Fruit fly (Drosophila melanogaster) whole organism, adult: Measurements from ENCODE around the gene GstZ2.

ENCODE experiments used
- CG11617 ChIP-seq: fragments of 200-800 bp; sonication (Bioruptor generic); optimal IDR thresholded peaks from 2 replicates; lab custom pipeline; 2017; ENCODE audit warnings: mild to moderate bottlenecking, missing biosample characterization, missing genetic modification reagents, missing genetic modification characterization
- CG12768 ChIP-seq: fragments of 200-800 bp; sonication (Bioruptor generic); optimal IDR thresholded peaks from 2 replicates; lab custom pipeline; 2017; ENCODE audit warnings: missing biosample characterization, missing genetic modification characterization, mild to moderate bottlenecking, moderate library complexity, missing genetic modification reagents
- CG14711 ChIP-seq: fragments of 200-800 bp; sonication (Bioruptor generic); optimal IDR thresholded peaks from 2 replicates; lab custom pipeline; 2018; ENCODE audit warnings: missing biosample characterization, mild to moderate bottlenecking, missing genetic modification characterization, moderate library complexity
- CG1620 ChIP-seq: fragments of 200-800 bp; sonication (Bioruptor generic); optimal IDR thresholded peaks from 2 replicates; lab custom pipeline; 2016; ENCODE audit warnings: missing biosample characterization, missing genetic modification characterization
- CG33017 ChIP-seq: fragments of 200-800 bp; sonication (Bioruptor generic); optimal IDR thresholded peaks from 2 replicates; lab custom pipeline; 2018; ENCODE audit warnings: missing biosample characterization, mild to moderate bottlenecking, missing genetic modification characterization, moderate library complexity
- CG5204 ChIP-seq: fragments of 200-800 bp; sonication (Bioruptor generic); optimal IDR thresholded peaks from 2 replicates; lab custom pipeline; 2016; ENCODE audit warnings: missing biosample characterization, missing genetic modification characterization
- CG7045 ChIP-seq: fragments of 200-800 bp; sonication (Bioruptor generic); optimal IDR thresholded peaks from 2 replicates; lab custom pipeline; 2017; ENCODE audit warnings: missing biosample characterization, mild to moderate bottlenecking, missing genetic modification characterization
- CG7101 ChIP-seq: fragments of 200-800 bp; sonication (Bioruptor generic); optimal IDR thresholded peaks from 2 replicates; lab custom pipeline; 2018; ENCODE audit warnings: missing biosample characterization, mild to moderate bottlenecking, missing genetic modification characterization, moderate library complexity
- Clk ChIP-seq: fragments of 200-800 bp; sonication (Bioruptor generic); optimal IDR thresholded peaks from 2 replicates; lab custom pipeline; 2017; ENCODE audit warnings: missing biosample characterization, missing genetic modification characterization
- Crg-1 ChIP-seq: fragments of 200-800 bp; sonication (Bioruptor generic); optimal IDR thresholded peaks from 2 replicates; lab custom pipeline; 2016; ENCODE audit warnings: missing biosample characterization, missing genetic modification characterization
- Hr96 ChIP-seq: fragments of 200-800 bp; sonication (Bioruptor generic); optimal IDR thresholded peaks from 2 replicates; lab custom pipeline; 2016; ENCODE audit warnings: missing biosample characterization, missing genetic modification characterization
- Mnt ChIP-seq: fragments of 200-800 bp; sonication (Bioruptor generic); optimal IDR thresholded peaks from 2 replicates; lab custom pipeline; 2016; ENCODE audit warnings: missing biosample characterization, mild to moderate bottlenecking, missing genetic modification characterization
- bab1 ChIP-seq: fragments of 200-800 bp; sonication (Bioruptor generic); optimal IDR thresholded peaks from 3 replicates; lab custom pipeline; 2019; ENCODE audit warnings: missing biosample characterization, mild to moderate bottlenecking, missing genetic modification characterization, moderate library complexity
- cic ChIP-seq: fragments of 200-800 bp; sonication (Bioruptor generic); optimal IDR thresholded peaks from 2 replicates; lab custom pipeline; 2017; ENCODE audit warnings: missing biosample characterization, mild to moderate bottlenecking, missing genetic modification characterization, moderate library complexity
- cnc ChIP-seq, 2 experiments: fragments of >200 bp; optimal IDR thresholded peaks; 2 replicates each; lab custom pipeline; 2017
- kay ChIP-seq: fragments of 200-800 bp; sonication (Bioruptor generic); peaks from one replicate; lab custom pipeline; 2016; ENCODE audit warnings: missing biosample characterization, missing genetic modification characterization, borderline replicate concordance
- ovo ChIP-seq: fragments of 200-800 bp; sonication (Bioruptor generic); optimal IDR thresholded peaks from 2 replicates; lab custom pipeline; 2016; ENCODE audit warnings: missing biosample characterization, missing genetic modification characterization
- pad ChIP-seq: fragments of 200-800 bp; sonication (Bioruptor generic); optimal IDR thresholded peaks from 3 replicates; lab custom pipeline; 2017; ENCODE audit warnings: missing biosample characterization, missing genetic modification characterization, mild to moderate bottlenecking, moderate library complexity, missing genetic modification reagents
- tj ChIP-seq: fragments of 200-800 bp; sonication (Bioruptor generic); optimal IDR thresholded peaks from 3 replicates; lab custom pipeline; 2017; ENCODE audit warnings: missing biosample characterization, mild to moderate bottlenecking, missing genetic modification characterization, moderate library complexity
- toe ChIP-seq: fragments of 200-800 bp; sonication (Bioruptor generic); optimal IDR thresholded peaks from 2 replicates; lab custom pipeline; 2016; ENCODE audit warnings: missing biosample characterization, missing genetic modification characterization

GstZ2 gene

dm6 chr3R:9441134-9441533 is 19.3 kb downstream of the GstZ2 start:
- TF ChIP-seq toe (GFP tag; lab: Kevin White, UChicago) (no peak), CG12768 (GFP tag; lab: Kevin White, UChicago) (no peak), CG33017 (tag; lab: Kevin White, UChicago) (no peak), cnc (optimal IDR thresholded peaks at IDR 0.05; lab: Kevin White, UChicago) (no peak), tj (GFP tag; lab: Kevin White, UChicago) (no peak), Hr96 (GFP tag; lab: Kevin White, UChicago) (no peak), ovo (GFP tag; lab: Kevin White, UChicago) (no peak), CG14711 (no peak), Clk (no peak), CG1620 (no peak), CG5204 (no peak), CG11617 (GFP tag; lab: Kevin White, UChicago) (no peak), bab1 (GFP tag; lab: Kevin White, UChicago) (no peak), CG7101 (tag; lab: Kevin White, UChicago) (no peak), cic (GFP tag; lab: Kevin White, UChicago) (no peak), kay (GFP tag; lab: Kevin White, UChicago) (no peak), Crg-1 (GFP tag; lab: Kevin White, UChicago) (no peak), Mnt (no peak)

DNA sequence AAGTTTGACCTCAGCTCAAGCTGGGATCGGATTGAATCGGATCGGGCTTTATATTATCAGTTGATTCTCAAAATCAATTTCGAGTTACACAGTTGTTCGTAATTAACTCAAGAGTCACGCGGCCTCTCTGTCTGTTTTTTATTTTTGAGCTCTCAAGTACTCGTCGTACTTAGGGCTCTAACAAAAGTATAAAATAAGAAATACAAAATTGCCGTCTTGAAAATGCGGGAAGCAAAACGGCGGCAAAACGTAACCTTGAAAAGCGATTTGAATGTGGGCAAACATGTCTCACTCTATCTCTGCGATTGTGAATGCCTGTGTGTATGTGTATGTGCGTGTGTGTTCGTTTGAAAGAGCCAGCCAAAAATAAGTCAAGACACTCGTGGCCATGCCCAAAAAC is 22.8 kb downstream of the GstZ2 start:
- TF ChIP-seq CG7045 (GFP tag; lab: Kevin White, UChicago) (no peak), CG14711 (no peak), tj (GFP tag; lab: Kevin White, UChicago) (no peak), toe (GFP tag; lab: Kevin White, UChicago) (no peak), bab1 (GFP tag; lab: Kevin White, UChicago) (no peak), cnc (optimal IDR thresholded peaks at IDR 0.05; lab: Kevin White, UChicago) (no peak)

dm6 chr3R:9436358-9436972 is 24.0 kb downstream of the GstZ2 start:
- TF ChIP-seq pad (GFP tag; lab: Kevin White, UChicago), result no peak
- peak; percentile 26 for TF ChIP-seq CG12768 (GFP tag; lab: Kevin White, UChicago)
- no peak for TF ChIP-seq Clk
- TF ChIP-seq CG7045 (GFP tag; lab: Kevin White, UChicago), result no peak
- no peak for TF ChIP-seq CG1620
- TF ChIP-seq CG11617 (GFP tag; lab: Kevin White, UChicago), result no peak
- TF ChIP-seq Mnt, result peak; percentile 17
- no peak for TF ChIP-seq cic (GFP tag; lab: Kevin White, UChicago)
- no peak for TF ChIP-seq CG5204
- TF ChIP-seq bab1 (GFP tag; lab: Kevin White, UChicago), result peak; percentile 9

dm6 chr3R:9435898-9436297 is 24.6 kb downstream of the GstZ2 start:
- TF ChIP-seq Crg-1 (GFP tag; lab: Kevin White, UChicago) (no peak), cic (GFP tag; lab: Kevin White, UChicago) (no peak), toe (GFP tag; lab: Kevin White, UChicago) (no peak), CG11617 (GFP tag; lab: Kevin White, UChicago) (no peak), CG5204 (no peak), bab1 (GFP tag; lab: Kevin White, UChicago) (no peak), ovo (GFP tag; lab: Kevin White, UChicago) (no peak), CG1620 (no peak), pad (GFP tag; lab: Kevin White, UChicago) (no peak), CG12768 (GFP tag; lab: Kevin White, UChicago) (no peak), tj (GFP tag; lab: Kevin White, UChicago) (no peak), CG33017 (tag; lab: Kevin White, UChicago) (no peak), Hr96 (GFP tag; lab: Kevin White, UChicago) (no peak), Clk (no peak), CG7101 (tag; lab: Kevin White, UChicago) (no peak), CG14711 (no peak), cnc (optimal IDR thresholded peaks at IDR 0.05; lab: Kevin White, UChicago) (no peak)

DNA sequence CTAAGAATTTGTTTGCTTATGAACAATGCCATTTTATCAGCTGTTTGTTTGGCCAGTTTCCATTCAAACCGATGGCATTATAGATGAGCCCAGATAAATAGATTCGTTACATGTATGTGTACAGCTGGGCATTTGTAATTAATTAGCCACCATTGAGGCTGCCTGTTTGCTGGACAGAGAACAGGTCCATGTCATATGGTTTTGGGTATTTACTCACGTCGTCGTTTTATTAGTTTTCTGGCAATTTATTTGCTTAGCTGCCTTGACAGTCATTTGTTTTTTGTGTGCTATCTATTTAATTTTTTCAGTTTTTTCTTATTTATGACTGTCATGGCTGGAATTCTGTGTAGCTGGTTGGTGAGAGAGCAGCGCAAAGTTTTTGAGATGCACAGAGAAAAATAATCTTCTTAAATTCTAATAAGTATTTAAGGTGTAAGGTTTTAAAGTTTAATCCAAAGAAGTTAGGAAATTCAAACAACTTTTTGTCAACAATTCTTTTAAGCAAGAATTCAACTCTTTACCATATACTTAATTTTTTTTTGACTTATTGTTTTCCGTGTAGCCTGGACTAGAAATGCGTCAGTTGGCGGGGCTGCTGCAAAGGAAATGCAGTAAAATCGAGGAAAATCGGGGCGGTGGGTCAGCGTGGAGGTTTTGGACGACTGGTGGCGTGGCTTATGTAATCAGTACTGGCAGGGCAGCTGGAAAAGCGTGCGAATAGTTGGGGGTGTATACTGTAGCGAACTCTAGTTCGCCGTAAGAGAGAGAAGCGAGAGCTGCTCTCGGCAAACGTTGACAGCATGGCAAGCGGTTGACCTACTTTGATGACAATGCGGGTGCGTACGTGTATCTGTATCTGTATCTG is 25.7 kb downstream of the GstZ2 start:
- TF ChIP-seq cnc (optimal IDR thresholded peaks at IDR 0.05; lab: Kevin White, UChicago) (no peak), CG5204 (no peak), Clk (peak; percentile 75), CG1620 (peak; percentile 13), tj (GFP tag; lab: Kevin White, UChicago) (peak; percentile 49), CG7101 (tag; lab: Kevin White, UChicago) (peak; percentile 87), bab1 (GFP tag; lab: Kevin White, UChicago) (no peak), CG11617 (GFP tag; lab: Kevin White, UChicago) (peak; percentile 77), CG14711 (peak; percentile 79), pad (GFP tag; lab: Kevin White, UChicago) (peak; percentile 40), Crg-1 (GFP tag; lab: Kevin White, UChicago) (peak; percentile 19), toe (GFP tag; lab: Kevin White, UChicago) (no peak), kay (GFP tag; lab: Kevin White, UChicago) (peak; percentile 63), CG33017 (tag; lab: Kevin White, UChicago) (peak; percentile 93), ovo (GFP tag; lab: Kevin White, UChicago) (peak; percentile 0), Mnt (peak; percentile 34), CG12768 (GFP tag; lab: Kevin White, UChicago) (peak; percentile 91), CG7045 (GFP tag; lab: Kevin White, UChicago) (peak; percentile 94), cic (GFP tag; lab: Kevin White, UChicago) (peak; percentile 23), Hr96 (GFP tag; lab: Kevin White, UChicago) (no peak)
